Fruit fly (Drosophila melanogaster): ENCODE data around the gene CG12182.

The CG12182 gene

DNA sequence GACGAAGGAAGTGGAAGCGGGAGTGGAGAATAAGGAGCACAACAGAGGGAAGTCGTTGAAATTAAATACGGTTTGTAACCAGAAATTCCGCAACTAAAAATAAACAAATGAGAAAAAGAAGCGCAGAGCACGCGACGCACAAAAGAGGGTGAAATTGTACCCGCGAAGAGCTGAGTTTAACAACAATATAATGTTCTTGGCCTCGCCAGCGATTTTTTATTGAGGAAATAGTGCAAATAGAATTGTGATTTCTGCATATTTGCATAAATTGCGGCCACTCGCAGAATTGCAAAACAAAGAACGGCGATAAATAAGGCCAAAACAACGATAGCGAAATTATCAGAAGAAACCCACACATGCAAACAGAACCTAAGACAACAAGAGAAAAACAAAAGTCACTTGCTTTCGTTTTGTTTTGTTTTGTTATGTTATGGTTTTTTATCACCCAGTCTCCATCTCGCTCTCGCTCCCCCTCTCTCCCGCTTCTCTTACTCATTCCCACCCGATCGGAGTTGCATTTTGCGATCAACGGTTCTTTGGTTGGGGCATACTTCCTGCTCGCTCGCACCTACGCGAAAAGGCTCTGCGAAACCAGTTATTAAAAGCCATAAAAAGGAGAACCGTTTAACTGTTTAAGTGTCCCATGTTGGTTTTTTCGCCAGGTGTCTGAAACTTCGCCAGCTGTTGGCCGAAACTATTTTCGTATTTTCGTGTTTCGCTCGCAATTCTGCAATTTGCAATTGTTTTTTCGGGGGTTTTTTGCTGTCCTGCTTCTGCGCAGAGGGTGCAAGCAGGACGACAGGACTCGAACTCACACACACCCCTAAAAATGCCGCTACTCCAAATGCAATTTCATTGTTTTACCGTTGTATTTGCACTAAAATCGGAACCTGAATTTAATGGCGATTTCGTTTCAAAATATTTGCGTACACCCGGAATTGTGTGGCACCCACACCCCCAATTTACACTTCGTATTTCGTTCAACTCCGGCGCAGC, 46.2 kb downstream of the CG12182 start:
- TF ChIP-seq usp (GFP tag; optimal IDR thresholded peaks at IDR 0.05) (no peak), pan (optimal IDR thresholded peaks at IDR 0.05) (peak; percentile 47), EcR (GFP tag; optimal IDR thresholded peaks at IDR 0.05) (no peak)

- TF ChIP-seq pan (optimal IDR thresholded peaks at IDR 0.05) (no peak), usp (GFP tag; optimal IDR thresholded peaks at IDR 0.05) (no peak), psq (optimal IDR thresholded peaks at IDR 0.05) (no peak), Dll (optimal IDR thresholded peaks at IDR 0.05) (no peak), EcR (GFP tag; optimal IDR thresholded peaks at IDR 0.05) (no peak), CG8478 (optimal IDR thresholded peaks at IDR 0.05) (no peak)
Measured at dm6 chr3L:2552116-2552843, 47.1 kb downstream of the CG12182 start.

DNA sequence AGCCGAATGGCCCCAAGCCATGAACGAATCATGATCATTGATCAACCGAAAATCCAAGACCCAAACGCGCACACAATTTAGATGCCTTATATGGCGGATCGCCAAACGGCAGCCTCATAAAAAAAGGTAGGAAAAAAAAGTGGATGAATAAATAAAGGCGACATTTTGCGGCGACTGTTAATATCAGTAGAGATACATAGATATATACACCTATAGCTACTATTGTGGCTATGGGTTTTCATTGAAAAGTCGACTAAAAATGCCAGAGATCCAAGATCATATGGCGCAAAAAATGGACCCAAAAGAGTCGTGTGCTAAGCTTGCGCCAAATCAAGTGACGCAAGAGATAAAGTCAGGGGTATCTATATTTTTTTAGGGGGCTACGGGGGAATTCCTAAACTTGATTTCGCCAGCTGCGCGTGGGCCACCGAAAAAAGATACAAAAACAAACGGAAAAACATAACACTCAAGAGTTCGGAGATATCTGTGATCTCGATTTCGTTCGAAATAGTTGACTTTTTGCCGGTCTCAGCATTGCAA, 48.2 kb downstream of the CG12182 start:
- TF ChIP-seq usp (GFP tag; optimal IDR thresholded peaks at IDR 0.05) (no peak), Dll (optimal IDR thresholded peaks at IDR 0.05) (no peak), EcR (GFP tag; optimal IDR thresholded peaks at IDR 0.05) (no peak), psq (optimal IDR thresholded peaks at IDR 0.05) (no peak), CG8478 (optimal IDR thresholded peaks at IDR 0.05) (no peak), pan (optimal IDR thresholded peaks at IDR 0.05) (no peak)

dm6 chr3L:2548932-2549331, 50.4 kb downstream of the CG12182 start:
- no peak for TF ChIP-seq CG8478 (optimal IDR thresholded peaks at IDR 0.05)
- TF ChIP-seq Dll (optimal IDR thresholded peaks at IDR 0.05) = no peak
- no peak for TF ChIP-seq pan (optimal IDR thresholded peaks at IDR 0.05)
- TF ChIP-seq usp (GFP tag; optimal IDR thresholded peaks at IDR 0.05) = no peak
- TF ChIP-seq psq (optimal IDR thresholded peaks at IDR 0.05) = no peak
- TF ChIP-seq EcR (GFP tag; optimal IDR thresholded peaks at IDR 0.05) = no peak

dm6 chr3L:2545913-2546312, 53.5 kb downstream of the CG12182 start:
- TF ChIP-seq psq (optimal IDR thresholded peaks at IDR 0.05) = no peak
